Worm (Caenorhabditis elegans): ENCODE results near the gene T22F7.3.

ce11 chrIII:471644-472401 lies 52.0 kb downstream of the T22F7.3 start, which contains the start of the genes magu-1 and nemp-1:
- TF ChIP-seq arid-1 (GFP tag; conservative IDR thresholded peaks at IDR 0.05) (no peak), daf-16 (GFP tag; optimal IDR thresholded peaks at IDR 0.05) (no peak), daf-16 (tag; optimal IDR thresholded peaks at IDR 0.05) (no peak), nhr-11 (tag; optimal IDR thresholded peaks at IDR 0.05) (no peak), unc-130 (GFP tag; optimal IDR thresholded peaks at IDR 0.05) (no peak), ztf-7 (tag; optimal IDR thresholded peaks at IDR 0.05) (no peak), zip-11 (GFP tag; IDR thresholded peaks at IDR 0.05) (no peak), rbr-2 (tag; optimal IDR thresholded peaks at IDR 0.05) (no peak), aly-2 (tag; optimal IDR thresholded peaks at IDR 0.05) (no peak), lim-7 (GFP tag; IDR thresholded peaks at IDR 0.05) (no peak), hlh-11 (tag; optimal IDR thresholded peaks at IDR 0.05) (no peak), ces-1 (GFP tag; optimal IDR thresholded peaks at IDR 0.05) (no peak)

Measured in whole organism, L4 larva.